Worm (Caenorhabditis elegans) whole organism, L4/young adult: ENCODE data around the gene tbb-4.

ENCODE experiments used
- W03F9.2 ChIP-seq: fragments of 150-350 bp; optimal IDR thresholded peaks from 2 replicates; lab custom pipeline; 2014; ENCODE audit warnings: missing biosample characterization, missing genetic modification characterization
- him-1 ChIP-seq: sonication (generic microtip); optimal IDR thresholded peaks from 2 replicates; lab custom pipeline; 2016; ENCODE audit warnings: missing genotype, missing genetic modification reagents, missing genetic modification characterization, missing compliant biosample characterization

ce11 chrX:9410747-9411146, 25.9 kb downstream of the tbb-4 start:
- no peak for TF ChIP-seq him-1 (tag; lab: Kevin White, UChicago)
- no peak for TF ChIP-seq W03F9.2 (tag; lab: Kevin White, UChicago)
